Fruit fly (Drosophila melanogaster): Measurements from ENCODE around the gene Ir76a.

Ir76a gene

dm6 chr3L:19834143-19834794 lies 35.2 kb downstream of the Ir76a start, which contains the start of the genes trc and CG32221:
Gene trc, minus strand, starts transcription at chr3L:19834304.
Gene CG32221, plus strand, starts transcription at chr3L:19834670.
- TF ChIP-seq Myc (optimal IDR thresholded peaks at IDR 0.05): no peak
- TF ChIP-seq ttk (optimal IDR thresholded peaks at IDR 0.05): no peak
- no peak for TF ChIP-seq psq (optimal IDR thresholded peaks at IDR 0.05)
- no peak for TF ChIP-seq Sin3A (optimal IDR thresholded peaks at IDR 0.05)
- no peak for TF ChIP-seq h (optimal IDR thresholded peaks at IDR 0.05)
- no peak for TF ChIP-seq insv (optimal IDR thresholded peaks at IDR 0.05)

- TF ChIP-seq Myc (optimal IDR thresholded peaks at IDR 0.05): no peak
- TF ChIP-seq insv (optimal IDR thresholded peaks at IDR 0.05): no peak
- no peak for TF ChIP-seq psq (optimal IDR thresholded peaks at IDR 0.05)
- TF ChIP-seq Sin3A (optimal IDR thresholded peaks at IDR 0.05): no peak
- TF ChIP-seq h (optimal IDR thresholded peaks at IDR 0.05): no peak
- TF ChIP-seq ttk (optimal IDR thresholded peaks at IDR 0.05): no peak
Measured at dm6 chr3L:19836375-19836937, 37.4 kb downstream of the Ir76a start, which contains the start of gene kto. Gene kto, plus strand, starts transcription at chr3L:19836614.

- TF ChIP-seq h (optimal IDR thresholded peaks at IDR 0.05): no peak
- no peak for TF ChIP-seq psq (optimal IDR thresholded peaks at IDR 0.05)
- no peak for TF ChIP-seq Myc (optimal IDR thresholded peaks at IDR 0.05)
- TF ChIP-seq insv (optimal IDR thresholded peaks at IDR 0.05): no peak
- TF ChIP-seq Sin3A (optimal IDR thresholded peaks at IDR 0.05): no peak
- no peak for TF ChIP-seq ttk (optimal IDR thresholded peaks at IDR 0.05)
Measured at dm6 chr3L:19844507-19844906, 45.4 kb downstream of the Ir76a start.

- TF ChIP-seq h (optimal IDR thresholded peaks at IDR 0.05): no peak
- no peak for TF ChIP-seq Sin3A (optimal IDR thresholded peaks at IDR 0.05)
- no peak for TF ChIP-seq Myc (optimal IDR thresholded peaks at IDR 0.05)
- no peak for TF ChIP-seq insv (optimal IDR thresholded peaks at IDR 0.05)
Measured at dm6 chr3L:19845047-19845906, 46.2 kb downstream of the Ir76a start, which contains the start of gene Papss. Gene Papss, plus strand, starts transcription at chr3L:19845293.

- TF ChIP-seq ttk (optimal IDR thresholded peaks at IDR 0.05) (no peak), Sin3A (optimal IDR thresholded peaks at IDR 0.05) (no peak), psq (optimal IDR thresholded peaks at IDR 0.05) (no peak), h (optimal IDR thresholded peaks at IDR 0.05) (no peak), Myc (optimal IDR thresholded peaks at IDR 0.05) (no peak), insv (optimal IDR thresholded peaks at IDR 0.05) (no peak)
Measured at dm6 chr3L:19845907-19846301, 46.8 kb downstream of the Ir76a start.

- no peak for TF ChIP-seq ttk (optimal IDR thresholded peaks at IDR 0.05)
- no peak for TF ChIP-seq h (optimal IDR thresholded peaks at IDR 0.05)
- TF ChIP-seq Myc (optimal IDR thresholded peaks at IDR 0.05): no peak
- TF ChIP-seq insv (optimal IDR thresholded peaks at IDR 0.05): no peak
- TF ChIP-seq psq (optimal IDR thresholded peaks at IDR 0.05): no peak
- no peak for TF ChIP-seq Sin3A (optimal IDR thresholded peaks at IDR 0.05)
Measured at dm6 chr3L:19846960-19847359, 47.9 kb downstream of the Ir76a start.

- TF ChIP-seq Sin3A (optimal IDR thresholded peaks at IDR 0.05): no peak
- no peak for TF ChIP-seq Myc (optimal IDR thresholded peaks at IDR 0.05)
- no peak for TF ChIP-seq h (optimal IDR thresholded peaks at IDR 0.05)
Measured at dm6 chr3L:19848080-19848479, 49.0 kb downstream of the Ir76a start.
